Worm (Caenorhabditis elegans): ENCODE data around the gene del-10.

Gene del-10

DNA sequence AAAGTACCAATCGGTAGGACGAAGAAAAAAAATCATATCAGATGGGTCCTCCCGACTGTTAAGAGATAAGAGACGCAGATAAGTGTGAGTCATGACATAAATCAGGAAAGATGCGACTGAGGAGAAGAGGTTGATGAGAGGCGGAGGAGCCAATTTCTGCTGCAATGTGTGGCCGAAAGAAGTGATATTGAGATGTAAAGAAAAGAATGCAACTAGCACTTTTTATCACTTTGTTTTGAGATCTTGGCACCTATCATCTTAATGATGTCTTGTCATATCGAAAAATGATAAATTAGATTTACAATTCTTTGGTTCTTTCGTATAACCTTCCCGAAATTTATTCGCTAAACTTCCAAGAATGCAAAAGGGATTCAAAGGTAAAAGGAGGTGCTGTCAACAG, at the start of gene del-10:
TSS of gene del-10 (minus strand) at position 24 of the 400 bp plus-strand sequence.
- no peak for TF ChIP-seq dao-5 (tag; optimal IDR thresholded peaks at IDR 0.05)
- TF ChIP-seq him-1 (tag; optimal IDR thresholded peaks at IDR 0.05) = no peak

DNA sequence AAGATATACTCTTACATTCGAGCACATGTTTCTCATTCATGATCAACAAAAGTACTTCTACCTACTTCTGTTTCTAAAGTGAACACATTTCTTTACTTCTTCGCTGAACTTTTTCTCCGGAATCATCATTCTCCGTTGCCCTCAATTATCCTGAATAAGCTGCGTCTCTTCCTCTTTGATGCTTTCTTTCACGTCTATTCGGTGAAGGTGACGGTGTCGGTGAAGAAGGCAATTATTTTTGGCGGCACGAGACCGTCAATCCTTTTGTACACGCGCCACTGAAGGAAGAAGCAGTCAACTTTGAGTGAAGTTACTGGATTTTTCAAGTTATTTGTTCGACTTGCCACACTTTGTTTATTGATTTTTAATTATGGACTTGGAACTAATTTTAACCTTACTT, 49.6 kb upstream of the del-10 start, which contains the start of gene abch-1:
TSS of gene abch-1 (minus strand) at position 101 of the 400 bp plus-strand sequence.
- no peak for TF ChIP-seq W03F9.2 (tag; optimal IDR thresholded peaks at IDR 0.05)
- no peak for TF ChIP-seq dao-5 (tag; optimal IDR thresholded peaks at IDR 0.05)
- no peak for TF ChIP-seq him-1 (tag; optimal IDR thresholded peaks at IDR 0.05)

DNA sequence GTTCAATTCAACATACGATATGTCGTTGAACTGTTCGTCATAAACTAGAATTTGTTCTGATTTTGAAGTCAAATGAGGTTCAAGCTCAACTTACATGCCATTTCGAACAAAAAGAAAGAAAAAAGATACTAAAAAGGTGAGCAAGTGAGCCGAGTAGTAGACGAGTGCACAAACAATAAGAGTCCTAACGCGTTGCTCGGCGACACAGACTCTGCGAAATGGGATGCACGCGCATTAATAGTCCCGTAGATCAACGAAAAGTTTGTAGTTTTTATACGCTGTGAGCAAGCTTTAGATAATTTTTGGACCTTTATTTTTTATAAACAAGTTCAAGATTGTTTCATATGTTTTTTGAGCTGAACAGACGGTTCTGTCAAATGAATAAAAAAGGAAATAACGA, 46.7 kb upstream of the del-10 start, which contains the start of gene C56E6.4:
TSS of gene C56E6.4 (minus strand) at position 101 of the 400 bp plus-strand sequence.
- TF ChIP-seq dao-5 (tag; optimal IDR thresholded peaks at IDR 0.05) (no peak), W03F9.2 (tag; optimal IDR thresholded peaks at IDR 0.05) (no peak), him-1 (tag; optimal IDR thresholded peaks at IDR 0.05) (no peak)

DNA sequence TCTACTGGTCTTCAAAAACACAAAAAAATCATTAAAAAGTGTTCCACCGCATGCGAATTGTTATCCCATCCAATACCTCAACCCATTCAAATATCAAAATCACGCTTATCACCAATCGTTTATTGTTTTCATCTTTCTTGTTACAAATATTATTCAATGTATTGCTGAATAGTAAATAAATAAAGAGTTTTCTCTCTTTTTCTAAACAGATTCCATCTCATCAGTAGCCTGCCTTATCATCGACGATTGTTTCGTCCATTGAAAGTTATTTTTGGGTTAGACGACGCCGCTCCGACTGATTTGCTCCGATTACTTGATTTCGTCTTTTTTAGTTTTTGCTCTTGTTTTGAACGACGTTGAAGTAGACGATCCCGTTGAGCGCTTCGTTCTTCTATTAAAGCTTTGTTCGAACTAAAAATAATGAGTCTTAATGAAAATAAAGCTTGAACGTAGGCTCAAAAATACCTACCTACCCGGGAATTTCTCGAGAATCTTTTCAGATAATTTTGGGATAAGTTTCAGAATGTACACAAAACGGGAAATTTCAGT, 44.3 kb upstream of the del-10 start:
- TF ChIP-seq dao-5 (tag; optimal IDR thresholded peaks at IDR 0.05) (no peak), him-1 (tag; optimal IDR thresholded peaks at IDR 0.05) (no peak), W03F9.2 (tag; optimal IDR thresholded peaks at IDR 0.05) (no peak)

DNA sequence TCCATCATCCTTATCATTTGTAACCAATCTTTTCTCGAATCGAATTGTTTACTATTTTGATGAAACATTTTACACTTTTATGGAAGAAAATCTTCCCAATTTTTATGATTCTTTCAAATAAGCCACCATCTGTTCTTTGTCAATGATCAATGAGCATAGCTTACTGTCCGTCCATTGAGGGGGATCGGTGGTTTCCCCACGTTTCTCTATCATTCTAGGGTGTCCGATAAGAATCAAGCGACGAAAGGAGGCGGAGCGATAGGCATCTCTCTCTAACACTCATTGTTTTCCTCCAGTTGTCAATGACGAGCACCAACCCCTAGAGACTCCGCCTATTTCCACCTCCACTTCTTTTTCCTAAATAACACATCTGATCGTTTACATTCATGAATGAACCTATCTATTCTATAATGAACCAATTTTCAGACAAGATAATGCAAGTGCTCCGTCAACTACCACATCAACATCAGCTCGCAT, 42.6 kb upstream of the del-10 start, which contains the start of gene C56E6.2:
TSS of gene C56E6.2 (plus strand) at position 427 of the 477 bp plus-strand sequence.
- TF ChIP-seq W03F9.2 (tag; optimal IDR thresholded peaks at IDR 0.05) = no peak
- TF ChIP-seq him-1 (tag; optimal IDR thresholded peaks at IDR 0.05) = no peak
- no peak for TF ChIP-seq dao-5 (tag; optimal IDR thresholded peaks at IDR 0.05)

DNA sequence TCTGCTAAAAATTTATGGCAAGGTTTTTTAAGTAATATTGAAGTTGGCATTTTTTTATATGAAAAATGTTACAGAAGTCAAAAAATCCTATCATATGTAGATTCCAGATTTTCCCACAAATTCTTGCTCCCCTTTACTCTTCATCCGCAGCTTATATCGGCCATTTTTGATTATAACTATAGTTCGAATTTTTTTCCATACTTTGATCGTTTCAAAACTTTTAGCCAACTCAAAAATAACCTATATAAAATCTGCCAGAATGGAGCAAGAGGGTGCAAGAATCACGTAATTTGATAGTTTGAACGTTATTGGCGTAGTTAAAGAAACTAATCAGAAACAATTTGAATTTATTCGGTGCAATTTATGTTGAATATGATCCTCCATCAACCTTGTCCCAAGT, 42.0 kb upstream of the del-10 start:
- TF ChIP-seq him-1 (tag; optimal IDR thresholded peaks at IDR 0.05) (no peak), W03F9.2 (tag; optimal IDR thresholded peaks at IDR 0.05) (no peak), dao-5 (tag; optimal IDR thresholded peaks at IDR 0.05) (no peak)

DNA sequence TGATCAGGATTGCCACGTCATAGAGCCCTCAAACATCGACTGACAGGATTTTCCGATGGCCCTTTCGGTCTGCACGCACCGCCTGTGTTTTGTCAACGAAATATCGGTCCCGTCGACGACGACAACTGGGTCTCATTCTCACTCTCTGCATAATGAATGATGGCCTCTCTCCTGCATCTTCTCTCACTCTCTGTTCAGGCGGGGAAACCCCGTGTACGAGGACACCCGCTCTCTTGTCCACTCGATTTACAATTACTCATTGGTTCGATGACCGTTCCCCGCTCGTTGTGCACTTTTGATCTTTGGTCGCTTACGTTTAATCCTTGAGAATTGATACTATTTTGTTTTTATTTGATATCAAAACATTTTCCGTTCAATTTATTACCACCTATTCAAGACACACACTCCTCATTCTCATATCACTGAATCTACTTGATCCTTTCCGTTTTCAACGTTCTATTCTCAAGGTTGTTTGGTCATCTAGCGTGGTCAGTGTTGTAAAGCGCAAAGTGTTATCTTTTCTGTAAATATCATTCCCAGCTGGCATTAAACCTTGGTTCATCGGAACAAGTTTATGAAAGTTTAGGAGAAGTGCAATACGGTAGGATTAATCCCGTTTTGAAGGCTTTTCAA, 40.8 kb upstream of the del-10 start:
- TF ChIP-seq dao-5 (tag; optimal IDR thresholded peaks at IDR 0.05) (no peak), W03F9.2 (tag; optimal IDR thresholded peaks at IDR 0.05) (no peak), him-1 (tag; optimal IDR thresholded peaks at IDR 0.05) (no peak)

DNA sequence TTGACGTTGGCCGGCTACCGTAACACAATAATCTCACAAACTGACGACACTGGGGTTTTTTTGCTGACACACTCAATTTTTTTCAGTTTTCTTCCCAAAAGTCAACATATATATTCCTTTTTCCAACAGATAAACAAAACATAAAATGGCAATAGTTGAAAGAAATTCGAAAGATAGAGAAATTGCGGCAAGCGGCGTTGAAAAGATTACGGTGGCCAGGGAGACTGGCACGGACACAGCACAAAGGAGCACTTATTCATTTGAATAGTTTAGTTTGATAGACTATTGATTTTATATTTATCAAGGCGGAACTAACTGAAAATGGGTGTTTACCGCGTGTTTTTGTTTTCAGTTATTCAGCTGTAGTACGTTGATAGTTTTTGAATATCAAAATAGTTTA, 39.4 kb upstream of the del-10 start, which contains the start of gene toe-2:
TSS of gene toe-2 (minus strand) at position 70 of the 400 bp plus-strand sequence.
- TF ChIP-seq W03F9.2 (tag; optimal IDR thresholded peaks at IDR 0.05) = no peak
- no peak for TF ChIP-seq dao-5 (tag; optimal IDR thresholded peaks at IDR 0.05)
- TF ChIP-seq him-1 (tag; optimal IDR thresholded peaks at IDR 0.05) = no peak

DNA sequence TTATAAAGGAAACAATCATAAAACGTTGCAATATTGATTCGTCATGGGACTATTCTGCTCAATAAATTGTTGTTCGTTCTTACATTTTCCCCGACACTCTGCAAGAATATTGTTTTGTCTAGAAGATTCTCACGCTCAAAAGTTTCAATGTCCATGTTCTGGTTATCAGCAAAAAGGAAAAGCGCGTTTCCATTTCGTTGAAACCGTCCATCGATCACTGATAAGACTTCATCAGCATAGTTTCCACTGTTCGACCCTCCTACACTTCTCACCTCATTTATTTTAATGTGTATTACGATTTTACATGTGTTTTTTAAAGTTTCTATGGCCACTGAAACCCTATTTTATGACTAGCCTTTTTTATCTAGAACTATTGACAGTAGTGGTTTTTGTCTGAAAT, 38.2 kb upstream of the del-10 start:
- TF ChIP-seq W03F9.2 (tag; optimal IDR thresholded peaks at IDR 0.05) (no peak), him-1 (tag; optimal IDR thresholded peaks at IDR 0.05) (no peak), dao-5 (tag; optimal IDR thresholded peaks at IDR 0.05) (no peak)

DNA sequence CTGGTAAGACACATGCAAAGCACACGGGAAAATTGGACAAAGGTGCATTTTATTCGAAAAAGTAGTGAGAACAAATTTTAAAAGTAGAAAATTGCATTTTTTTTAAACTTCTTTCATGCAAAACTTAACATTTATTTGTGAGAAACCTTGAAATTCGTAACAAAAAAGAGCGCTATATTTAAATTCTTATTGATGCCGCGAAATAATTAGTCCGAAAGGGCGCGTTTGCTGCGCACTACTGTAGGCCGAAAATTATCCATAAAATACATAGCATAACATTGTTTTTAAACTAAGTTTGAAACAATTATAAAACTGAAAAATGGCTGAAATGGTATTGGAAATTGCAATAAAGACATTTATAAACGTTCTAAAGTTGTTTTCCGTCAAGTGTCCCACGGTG, 37.8 kb upstream of the del-10 start:
- TF ChIP-seq W03F9.2 (tag; optimal IDR thresholded peaks at IDR 0.05) (no peak), him-1 (tag; optimal IDR thresholded peaks at IDR 0.05) (no peak), dao-5 (tag; optimal IDR thresholded peaks at IDR 0.05) (no peak)

DNA sequence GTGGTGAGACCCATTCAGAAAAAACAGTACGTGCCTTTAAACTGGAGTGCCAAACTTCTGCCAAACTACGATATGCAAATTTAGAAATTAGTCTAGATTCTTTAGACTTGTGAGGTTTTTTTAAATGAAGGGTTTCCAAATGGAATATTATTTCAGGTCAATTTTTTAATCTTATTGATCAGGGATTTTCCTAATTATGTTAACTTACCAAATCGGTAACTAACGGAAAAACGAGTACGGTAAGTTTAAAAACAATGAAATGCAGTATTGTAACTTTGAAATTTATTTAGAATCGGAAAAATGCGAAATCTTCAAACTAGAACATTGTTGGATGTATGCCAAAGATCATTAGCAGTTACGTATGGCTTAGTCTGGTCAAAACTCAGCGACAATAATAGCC, 34.4 kb upstream of the del-10 start, which contains the start of gene C56E6.7:
TSS of gene C56E6.7 (plus strand) at position 301 of the 400 bp plus-strand sequence.
- TF ChIP-seq W03F9.2 (tag; optimal IDR thresholded peaks at IDR 0.05) (no peak), him-1 (tag; optimal IDR thresholded peaks at IDR 0.05) (no peak), dao-5 (tag; optimal IDR thresholded peaks at IDR 0.05) (no peak)

DNA sequence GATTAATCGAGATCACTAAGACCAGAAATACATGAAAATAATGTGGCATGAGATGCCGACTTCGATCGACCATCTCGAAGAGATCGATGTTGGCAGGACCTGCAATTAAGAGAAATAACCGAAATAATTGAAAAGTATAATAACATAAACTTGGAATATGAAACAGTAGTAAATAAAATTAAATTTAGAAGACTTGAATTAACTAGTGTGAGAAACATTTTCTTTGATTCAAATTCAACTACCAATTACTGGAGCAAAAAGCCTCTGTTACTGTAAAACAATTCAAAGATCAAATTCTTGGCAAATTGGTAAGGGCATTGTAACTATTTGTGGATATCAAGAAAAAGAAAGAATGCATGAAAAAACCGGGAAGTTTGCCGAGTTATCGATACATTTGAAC, 32.0 kb upstream of the del-10 start, which contains the start of gene R05G9R.1:
TSS of gene R05G9R.1 (minus strand) at position 101 of the 400 bp plus-strand sequence.
- TF ChIP-seq him-1 (tag; optimal IDR thresholded peaks at IDR 0.05) (no peak), dao-5 (tag; optimal IDR thresholded peaks at IDR 0.05) (no peak), W03F9.2 (tag; optimal IDR thresholded peaks at IDR 0.05) (no peak)

DNA sequence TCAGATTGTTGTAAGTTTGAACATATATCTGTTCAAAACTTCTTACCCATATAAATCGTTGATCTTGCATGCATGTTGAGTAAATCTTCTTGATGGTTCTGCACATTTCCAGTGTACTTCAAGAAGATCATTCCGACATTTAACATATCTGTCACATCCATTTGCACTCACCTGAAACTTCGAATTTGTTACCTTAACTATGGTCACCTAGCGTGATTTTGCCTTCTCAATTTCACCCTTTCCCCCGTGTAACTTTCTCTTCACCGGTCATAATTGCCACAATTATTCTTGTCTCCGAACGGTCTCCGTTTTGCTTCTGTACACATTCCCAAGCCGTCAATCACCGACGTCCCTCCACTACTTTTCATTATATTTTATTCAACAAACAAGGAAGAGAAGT, 31.4 kb upstream of the del-10 start:
- no peak for TF ChIP-seq dao-5 (tag; optimal IDR thresholded peaks at IDR 0.05)
- no peak for TF ChIP-seq him-1 (tag; optimal IDR thresholded peaks at IDR 0.05)
- no peak for TF ChIP-seq W03F9.2 (tag; optimal IDR thresholded peaks at IDR 0.05)

DNA sequence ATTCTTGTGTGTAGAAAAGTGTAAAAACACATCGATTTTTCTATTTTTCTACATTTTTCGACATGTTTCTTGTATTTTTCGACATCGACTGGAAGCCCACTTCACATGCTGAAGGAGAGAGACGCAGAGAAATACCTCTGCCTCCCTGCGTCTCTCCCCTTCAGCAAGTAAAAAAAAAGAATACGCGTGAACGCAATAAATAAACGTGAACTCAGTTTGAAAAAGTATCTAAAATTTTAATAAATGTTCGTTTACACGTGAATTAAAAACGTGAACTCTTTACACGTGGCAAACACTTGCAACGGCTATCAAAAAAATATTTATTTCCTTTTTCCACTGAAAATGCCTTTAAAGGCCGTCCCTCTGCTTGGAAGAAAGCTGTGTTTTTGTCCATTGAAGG, 20.9 kb upstream of the del-10 start, which contains the start of gene R05G9.1:
TSS of gene R05G9.1 (plus strand) at position 343 of the 400 bp plus-strand sequence.
- TF ChIP-seq him-1 (tag; optimal IDR thresholded peaks at IDR 0.05) (no peak), W03F9.2 (tag; optimal IDR thresholded peaks at IDR 0.05) (no peak), dao-5 (tag; optimal IDR thresholded peaks at IDR 0.05) (no peak)
